Fruit fly (Drosophila melanogaster): Measurements from ENCODE around the gene Dph3.

Dph3 gene

DNA sequence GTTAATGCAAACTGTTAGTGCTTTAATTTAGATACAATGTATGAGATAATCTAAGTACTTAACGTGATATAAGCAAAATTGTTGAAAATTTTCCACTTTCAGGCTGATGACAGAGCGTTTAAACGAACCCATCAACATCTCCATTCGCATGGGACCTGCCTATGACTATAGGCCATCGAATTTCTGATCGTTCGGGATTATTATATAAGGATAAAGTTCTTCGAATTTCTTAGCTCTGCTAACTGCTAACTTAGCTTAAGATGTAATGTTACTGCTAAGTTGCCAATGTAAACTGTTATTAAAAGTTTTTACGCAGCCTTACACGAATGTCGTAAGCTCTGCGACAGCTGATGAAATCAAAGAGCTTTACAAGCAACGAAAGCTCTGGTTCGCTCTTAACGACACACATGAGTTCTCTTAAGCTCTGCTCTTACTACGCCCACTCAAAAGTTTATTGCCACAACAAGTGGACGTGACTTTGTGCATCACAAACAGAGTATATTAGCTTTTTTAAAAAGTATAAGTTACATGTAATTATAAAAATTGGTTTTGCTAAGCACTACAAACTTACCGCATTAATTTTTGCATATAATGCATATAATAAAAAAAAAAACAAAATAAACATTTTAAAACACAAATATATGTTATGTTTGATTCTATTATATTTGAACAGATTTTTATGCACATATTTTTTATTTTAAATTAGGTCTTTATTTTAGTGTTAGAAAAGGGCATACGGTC, 34.9 kb upstream of the Dph3 start (continued):
- peak; percentile 99 for TF ChIP-seq topi (GFP tag; optimal IDR thresholded peaks at IDR 0.05)
- TF ChIP-seq Lpt (GFP tag; optimal IDR thresholded peaks at IDR 0.05): peak; percentile 98
- TF ChIP-seq dac (GFP tag; optimal IDR thresholded peaks at IDR 0.05): peak; percentile 97
- peak; percentile 92 for TF ChIP-seq Hr39 (GFP tag; optimal IDR thresholded peaks at IDR 0.05)
- TF ChIP-seq net (GFP tag; optimal IDR thresholded peaks at IDR 0.05): peak; percentile 96
- peak; percentile 96 for TF ChIP-seq cyc (GFP tag; optimal IDR thresholded peaks at IDR 0.05)
- TF ChIP-seq Gug (GFP tag; IDR thresholded peaks at IDR 0.05): peak; percentile 99
- TF ChIP-seq Sox14 (GFP tag; optimal IDR thresholded peaks at IDR 0.05): peak; percentile 96
- peak; percentile 97 for TF ChIP-seq CG6808 (GFP tag; optimal IDR thresholded peaks at IDR 0.05)
- peak; percentile 94 for TF ChIP-seq CG8319 (GFP tag; optimal IDR thresholded peaks at IDR 0.05)
- TF ChIP-seq fd59A (GFP tag; optimal IDR thresholded peaks at IDR 0.05): peak; percentile 97
- TF ChIP-seq Blimp-1 (GFP tag; optimal IDR thresholded peaks at IDR 0.05): peak; percentile 100
- TF ChIP-seq fd85E (GFP tag; optimal IDR thresholded peaks at IDR 0.05): peak; percentile 79
- TF ChIP-seq spab (GFP tag; optimal IDR thresholded peaks at IDR 0.05): peak; percentile 98
- peak; percentile 85 for TF ChIP-seq Eip93F (GFP tag; optimal IDR thresholded peaks at IDR 0.05)
- TF ChIP-seq Eip75B (GFP tag; optimal IDR thresholded peaks at IDR 0.05): peak; percentile 97
- TF ChIP-seq CG6792 (GFP tag; optimal IDR thresholded peaks at IDR 0.05): peak; percentile 96
- peak; percentile 99 for TF ChIP-seq CG34406 (GFP tag; optimal IDR thresholded peaks at IDR 0.05)
- no peak for TF ChIP-seq Hr38 (GFP tag; optimal IDR thresholded peaks at IDR 0.05)
- TF ChIP-seq CG11294 (GFP tag; IDR thresholded peaks at IDR 0.05): peak; percentile 98
- peak; percentile 73 for TF ChIP-seq fkh (GFP tag; optimal IDR thresholded peaks at IDR 0.05)
- TF ChIP-seq Hr4 (GFP tag; optimal IDR thresholded peaks at IDR 0.05): peak; percentile 98
- TF ChIP-seq OdsH (GFP tag; optimal IDR thresholded peaks at IDR 0.05): peak; percentile 98
- peak; percentile 100 for TF ChIP-seq CG32006 (GFP tag; optimal IDR thresholded peaks at IDR 0.05)

DNA sequence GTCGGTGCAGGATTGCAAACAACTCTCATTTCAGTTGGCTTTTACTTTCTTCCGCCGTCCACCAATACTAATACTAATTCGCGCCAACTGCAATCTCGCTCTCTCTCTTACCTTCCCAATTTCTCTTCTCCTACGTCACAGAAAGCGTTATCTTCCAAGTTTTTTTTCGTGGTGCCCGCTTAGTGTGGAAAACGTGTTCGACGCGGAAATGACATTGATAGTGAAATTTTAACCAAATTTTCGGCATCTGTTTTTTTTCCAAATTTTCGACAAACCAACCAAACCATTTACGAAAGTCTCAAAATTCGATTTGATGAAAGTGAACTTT, 34.4 kb upstream of the Dph3 start, which contains the start of gene cu:
TSS of gene cu (plus strand) at position 204 of the 328 bp plus-strand sequence.
- no peak for TF ChIP-seq CG11762 (GFP tag; optimal IDR thresholded peaks at IDR 0.05; ENCODE audit: insufficient read depth)
- no peak for TF ChIP-seq CG4318 (GFP tag; optimal IDR thresholded peaks at IDR 0.05)
- TF ChIP-seq CG6276 (GFP tag; optimal IDR thresholded peaks at IDR 0.05): no peak
- TF ChIP-seq achi (GFP tag; optimal IDR thresholded peaks at IDR 0.05): no peak
- no peak for TF ChIP-seq CG6854 (GFP tag; optimal IDR thresholded peaks at IDR 0.05)
- TF ChIP-seq dac (GFP tag; optimal IDR thresholded peaks at IDR 0.05): no peak
- TF ChIP-seq topi (GFP tag; optimal IDR thresholded peaks at IDR 0.05): no peak
- TF ChIP-seq CG11294 (GFP tag; IDR thresholded peaks at IDR 0.05): no peak
- no peak for TF ChIP-seq svp (GFP tag)
- no peak for TF ChIP-seq CG34406 (GFP tag; optimal IDR thresholded peaks at IDR 0.05)
- TF ChIP-seq cyc (GFP tag; optimal IDR thresholded peaks at IDR 0.05): no peak
- no peak for TF ChIP-seq fd59A (GFP tag; optimal IDR thresholded peaks at IDR 0.05)
- TF ChIP-seq fkh (GFP tag; optimal IDR thresholded peaks at IDR 0.05): no peak
- no peak for TF ChIP-seq vri (GFP tag; optimal IDR thresholded peaks at IDR 0.05)
- TF ChIP-seq Blimp-1 (GFP tag; optimal IDR thresholded peaks at IDR 0.05): no peak

DNA sequence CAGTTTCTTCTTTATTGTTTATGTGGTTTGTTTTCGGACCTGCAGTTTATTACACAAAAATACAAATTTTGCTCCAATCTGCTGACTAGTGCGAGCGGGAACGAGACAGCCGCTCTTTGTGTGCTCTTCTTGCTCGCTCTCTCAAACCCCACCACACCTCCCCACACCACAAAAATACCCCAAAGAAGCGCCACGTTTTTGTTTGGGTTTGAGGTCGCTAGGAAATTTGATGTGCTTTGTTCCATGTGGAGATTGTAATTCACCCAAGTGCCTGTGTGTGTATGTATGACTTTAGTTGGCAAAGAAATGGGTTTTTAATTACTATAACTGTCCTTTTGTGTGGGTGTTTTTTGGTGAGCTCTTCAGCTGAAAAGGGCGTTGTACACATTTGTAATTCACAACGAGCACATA, 33.6 kb upstream of the Dph3 start:
- TF ChIP-seq CG4318 (GFP tag; optimal IDR thresholded peaks at IDR 0.05): no peak
- TF ChIP-seq Gug (GFP tag; IDR thresholded peaks at IDR 0.05): no peak
- TF ChIP-seq dac (GFP tag; optimal IDR thresholded peaks at IDR 0.05): no peak
- TF ChIP-seq net (GFP tag; optimal IDR thresholded peaks at IDR 0.05): peak; percentile 7
- TF ChIP-seq cyc (GFP tag; optimal IDR thresholded peaks at IDR 0.05): no peak
- TF ChIP-seq fkh (GFP tag; optimal IDR thresholded peaks at IDR 0.05): peak; percentile 82
- no peak for TF ChIP-seq CG1621 (tag; optimal IDR thresholded peaks at IDR 0.05)
- TF ChIP-seq Sox15 (GFP tag; optimal IDR thresholded peaks at IDR 0.05): no peak
- TF ChIP-seq Lpt (GFP tag; optimal IDR thresholded peaks at IDR 0.05): peak; percentile 56
- TF ChIP-seq pdm3 (GFP tag; optimal IDR thresholded peaks at IDR 0.05): no peak
- TF ChIP-seq dsx (GFP tag; optimal IDR thresholded peaks at IDR 0.05; ENCODE audit: poor library complexity, severe bottlenecking): peak; percentile 21
- no peak for TF ChIP-seq Hr38 (GFP tag; optimal IDR thresholded peaks at IDR 0.05)
- TF ChIP-seq CG11762 (GFP tag; optimal IDR thresholded peaks at IDR 0.05; ENCODE audit: insufficient read depth): no peak
- no peak for TF ChIP-seq CG10631 (GFP tag; optimal IDR thresholded peaks at IDR 0.05)
- TF ChIP-seq CG8632 (GFP tag; optimal IDR thresholded peaks at IDR 0.05): peak; percentile 6
- TF ChIP-seq Blimp-1 (GFP tag; optimal IDR thresholded peaks at IDR 0.05): peak; percentile 25
- no peak for TF ChIP-seq CG8319 (GFP tag; optimal IDR thresholded peaks at IDR 0.05)
- TF ChIP-seq OdsH (GFP tag; optimal IDR thresholded peaks at IDR 0.05): no peak
- TF ChIP-seq CG3032 (tag; optimal IDR thresholded peaks at IDR 0.05): no peak
- no peak for TF ChIP-seq Met (GFP tag; optimal IDR thresholded peaks at IDR 0.05)
- peak; percentile 63 for TF ChIP-seq vri (GFP tag; optimal IDR thresholded peaks at IDR 0.05)
- no peak for TF ChIP-seq CG10669 (GFP tag; optimal IDR thresholded peaks at IDR 0.05)
- TF ChIP-seq Hr4 (GFP tag; optimal IDR thresholded peaks at IDR 0.05): no peak
- TF ChIP-seq CG34406 (GFP tag; optimal IDR thresholded peaks at IDR 0.05): no peak
- 0 out of 3 replicates have a peak, but pooled peaks have one; percentile 25 for TF ChIP-seq CG6163 (GFP tag; IDR thresholded peaks at IDR 0.05)
- no peak for TF ChIP-seq Ets96B (tag; optimal IDR thresholded peaks at IDR 0.05)
- no peak for TF ChIP-seq Sox102F (GFP tag; optimal IDR thresholded peaks at IDR 0.05)
- TF ChIP-seq CG6854 (GFP tag; optimal IDR thresholded peaks at IDR 0.05): peak; percentile 4
- TF ChIP-seq CG31627 (GFP tag; optimal IDR thresholded peaks at IDR 0.05): no peak

All from whole organism, prepupa.